Fruit fly (Drosophila melanogaster): ENCODE results near the gene Coq4.

Coq4 gene

DNA sequence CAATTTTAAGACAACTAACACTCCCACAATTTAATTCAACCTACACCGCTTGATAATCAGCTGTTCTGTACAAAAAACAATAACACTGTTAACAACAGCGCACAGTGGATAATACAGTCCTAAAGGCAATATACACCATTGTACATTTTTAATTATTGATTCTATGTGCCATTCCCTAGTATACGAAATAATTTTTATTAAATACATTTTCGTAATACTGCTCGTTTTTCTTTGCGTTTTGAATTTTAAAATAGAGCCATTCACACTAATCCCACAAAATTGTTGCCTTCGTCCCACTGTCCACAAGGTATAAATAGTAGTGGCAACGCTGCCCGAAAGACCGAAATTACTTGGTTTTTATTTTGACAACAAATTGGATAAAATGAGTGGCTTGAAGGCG lies at the start of gene Coq4, which contains the start of gene CG32176:
Gene Coq4, minus strand, starts transcription at position 67 of the 400 bp plus-strand sequence.
Gene CG32176, plus strand, starts transcription at position 314 of the 400 bp plus-strand sequence.
- TF ChIP-seq Hr83 (GFP tag; optimal IDR thresholded peaks at IDR 0.05; ENCODE audit: poor library complexity, severe bottlenecking), result peak; percentile 91
- TF ChIP-seq sv (GFP tag; optimal IDR thresholded peaks at IDR 0.05), result peak; percentile 99
- TF ChIP-seq CG9705 (GFP tag; optimal IDR thresholded peaks at IDR 0.05), result peak; percentile 95
- TF ChIP-seq Vsx2 (GFP tag; optimal IDR thresholded peaks at IDR 0.05; ENCODE audit: partially characterized antibody), result no peak
- no peak for TF ChIP-seq Abd-B (GFP tag; optimal IDR thresholded peaks at IDR 0.05)
- TF ChIP-seq dsf (GFP tag; optimal IDR thresholded peaks at IDR 0.05; ENCODE audit: borderline replicate concordance), result peak; percentile 95
- peak; percentile 46 for TF ChIP-seq jim (GFP tag; optimal IDR thresholded peaks at IDR 0.05)
- no peak for TF ChIP-seq Hr78 (GFP tag; optimal IDR thresholded peaks at IDR 0.05)
- TF ChIP-seq Sp1 (GFP tag; optimal IDR thresholded peaks at IDR 0.05), result peak; percentile 94
- TF ChIP-seq tai (GFP tag; optimal IDR thresholded peaks at IDR 0.05), result peak; percentile 97
- TF ChIP-seq rgr (GFP tag; optimal IDR thresholded peaks at IDR 0.05), result peak; percentile 99
- TF ChIP-seq fru (GFP tag; optimal IDR thresholded peaks at IDR 0.05), result peak; percentile 97
- no peak for TF ChIP-seq pan (optimal IDR thresholded peaks at IDR 0.05)
- peak; percentile 82 for TF ChIP-seq Mio (GFP tag; optimal IDR thresholded peaks at IDR 0.05)
- TF ChIP-seq Jra (GFP tag; optimal IDR thresholded peaks at IDR 0.05), result peak; percentile 96
- TF ChIP-seq psq (GFP tag; optimal IDR thresholded peaks at IDR 0.05), result peak; percentile 92
- peak; percentile 42 for TF ChIP-seq Rel (GFP tag; optimal IDR thresholded peaks at IDR 0.05)
- TF ChIP-seq Rel (tag; optimal IDR thresholded peaks at IDR 0.05), result peak; percentile 82
- no peak for TF ChIP-seq Dif (GFP tag; optimal IDR thresholded peaks at IDR 0.05; ENCODE audit: partially characterized antibody)
- TF ChIP-seq brk (GFP tag; optimal IDR thresholded peaks at IDR 0.05), result peak; percentile 95
- no peak for TF ChIP-seq dl (GFP tag; optimal IDR thresholded peaks at IDR 0.05; ENCODE audit: insufficient read depth in 1 of 2, partially characterized antibody in 2 of 2)
- peak; percentile 94 for TF ChIP-seq CG32264 (GFP tag; optimal IDR thresholded peaks at IDR 0.05)
- peak; percentile 98 for TF ChIP-seq br (GFP tag; optimal IDR thresholded peaks at IDR 0.05)
- TF ChIP-seq Dfd (GFP tag; optimal IDR thresholded peaks at IDR 0.05), result no peak
- TF ChIP-seq HLH106 (tag; optimal IDR thresholded peaks at IDR 0.05), result peak; percentile 97
- peak; percentile 90 to 99 for TF ChIP-seq foxo (GFP tag; optimal IDR thresholded peaks at IDR 0.05)
- no peak for TF ChIP-seq lola (GFP tag; optimal IDR thresholded peaks at IDR 0.05)
- peak; percentile 96 for TF ChIP-seq woc (GFP tag; optimal IDR thresholded peaks at IDR 0.05)
- peak; percentile 96 for TF ChIP-seq GATAd (GFP tag; optimal IDR thresholded peaks at IDR 0.05)
- TF ChIP-seq usp (GFP tag; optimal IDR thresholded peaks at IDR 0.05), result no peak
- peak; percentile 98 for TF ChIP-seq h (GFP tag; optimal IDR thresholded peaks at IDR 0.05)
- no peak for TF ChIP-seq Myc (optimal IDR thresholded peaks at IDR 0.05)
- peak; percentile 96 for TF ChIP-seq OdsH (GFP tag; optimal IDR thresholded peaks at IDR 0.05)
- peak; percentile 98 for TF ChIP-seq ey (GFP tag; optimal IDR thresholded peaks at IDR 0.05)
- peak; percentile 92 for TF ChIP-seq dmrt93B (GFP tag; optimal IDR thresholded peaks at IDR 0.05)
- TF ChIP-seq N (GFP tag; optimal IDR thresholded peaks at IDR 0.05), result no peak
- peak; percentile 98 for TF ChIP-seq Hnf4 (GFP tag; optimal IDR thresholded peaks at IDR 0.05)
- TF ChIP-seq sage (GFP tag; optimal IDR thresholded peaks at IDR 0.05), result peak; percentile 88
- no peak for TF ChIP-seq CrebA (GFP tag; optimal IDR thresholded peaks at IDR 0.05; ENCODE audit: borderline replicate concordance)

DNA sequence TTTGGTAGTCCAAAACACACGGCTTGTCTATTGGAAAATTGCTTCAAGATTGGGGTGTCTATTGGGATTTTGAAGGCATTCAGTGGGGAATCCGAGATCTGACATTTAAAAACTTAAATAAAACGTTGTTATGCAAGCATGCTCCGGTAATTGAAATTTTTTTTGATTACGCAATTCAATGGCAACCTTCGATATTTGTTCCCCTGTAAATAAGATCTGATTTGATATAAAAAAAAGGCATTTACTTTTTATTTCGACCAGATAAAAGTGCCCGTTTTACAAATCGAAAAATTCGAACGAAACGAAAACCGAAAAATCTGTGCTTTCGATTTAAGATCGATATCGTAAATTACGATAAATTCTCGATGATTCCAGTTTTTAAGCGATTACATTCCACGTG lies 45.4 kb upstream of the Coq4 start, which contains the start of the genes CG13733 and qjt:
Gene CG13733, minus strand, starts transcription at position 101 of the 400 bp plus-strand sequence.
Gene qjt, plus strand, starts transcription at position 271 of the 400 bp plus-strand sequence.
- TF ChIP-seq CrebA (GFP tag; optimal IDR thresholded peaks at IDR 0.05; ENCODE audit: borderline replicate concordance) (no peak), sage (GFP tag; optimal IDR thresholded peaks at IDR 0.05) (no peak)

DNA sequence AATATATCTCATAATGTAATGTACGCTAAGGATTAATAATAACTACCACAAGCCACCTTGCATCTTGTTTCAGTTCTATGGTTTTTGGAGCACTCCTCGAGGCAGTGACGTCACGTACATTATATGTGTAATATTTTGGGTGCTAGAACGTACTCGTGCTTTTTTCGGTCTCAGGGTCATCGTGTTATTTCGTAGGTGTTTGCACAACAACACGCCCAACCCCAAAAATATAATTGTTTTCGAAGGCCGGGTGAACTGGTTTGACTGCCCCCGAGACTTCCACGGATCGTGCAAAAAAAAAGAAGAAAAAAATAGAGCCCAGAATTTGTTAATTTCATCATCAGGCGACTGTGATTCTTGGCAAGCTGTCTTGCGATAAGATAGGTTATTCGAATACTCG lies 43.1 kb upstream of the Coq4 start:
- TF ChIP-seq foxo (GFP tag; optimal IDR thresholded peaks at IDR 0.05), result no peak
- TF ChIP-seq brk (GFP tag; optimal IDR thresholded peaks at IDR 0.05), result no peak
- TF ChIP-seq OdsH (GFP tag; optimal IDR thresholded peaks at IDR 0.05), result no peak
- TF ChIP-seq HLH106 (tag; optimal IDR thresholded peaks at IDR 0.05), result no peak
- no peak for TF ChIP-seq Rel (GFP tag; optimal IDR thresholded peaks at IDR 0.05)
- TF ChIP-seq Rel (tag; optimal IDR thresholded peaks at IDR 0.05), result no peak
- no peak for TF ChIP-seq dsf (GFP tag; optimal IDR thresholded peaks at IDR 0.05; ENCODE audit: borderline replicate concordance)

Data from whole organism, wandering third instar larva.